Worm (Caenorhabditis elegans): ENCODE results near the gene Y105C5B.18.

Y105C5B.18 gene

DNA sequence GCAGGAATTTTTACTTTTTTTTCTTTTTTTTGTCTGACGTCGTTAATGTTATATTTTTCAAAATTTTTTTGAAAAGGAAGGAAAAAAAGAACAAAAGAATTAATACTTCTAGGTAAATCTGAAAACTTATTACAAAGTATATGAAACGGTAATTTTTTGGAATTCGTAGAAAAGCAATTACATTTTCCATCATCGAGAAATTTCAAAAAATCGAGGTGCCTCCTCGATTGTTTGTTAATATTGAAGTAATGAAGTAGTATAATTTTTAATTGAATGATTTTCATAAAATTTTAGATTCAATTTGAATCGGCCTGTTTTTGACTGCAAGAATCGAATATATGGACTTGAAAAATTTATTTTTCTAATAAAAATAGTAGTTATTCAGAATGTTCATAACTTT lies 27.0 kb downstream of the Y105C5B.18 start:
- no peak for TF ChIP-seq F13H6.1 (tag; optimal IDR thresholded peaks at IDR 0.05)
- TF ChIP-seq peb-1 (tag; optimal IDR thresholded peaks at IDR 0.05) = no peak
- no peak for TF ChIP-seq crh-2 (tag; optimal IDR thresholded peaks at IDR 0.05)
- no peak for TF ChIP-seq nhr-237 (tag; optimal IDR thresholded peaks at IDR 0.05)
- no peak for TF ChIP-seq nhr-77 (tag; optimal IDR thresholded peaks at IDR 0.05)
- no peak for TF ChIP-seq Y55F3AM.14 (GFP tag; optimal IDR thresholded peaks at IDR 0.05)
- TF ChIP-seq lin-11 (tag; optimal IDR thresholded peaks at IDR 0.05) = no peak
- no peak for TF ChIP-seq elt-3 (tag; optimal IDR thresholded peaks at IDR 0.05)

DNA sequence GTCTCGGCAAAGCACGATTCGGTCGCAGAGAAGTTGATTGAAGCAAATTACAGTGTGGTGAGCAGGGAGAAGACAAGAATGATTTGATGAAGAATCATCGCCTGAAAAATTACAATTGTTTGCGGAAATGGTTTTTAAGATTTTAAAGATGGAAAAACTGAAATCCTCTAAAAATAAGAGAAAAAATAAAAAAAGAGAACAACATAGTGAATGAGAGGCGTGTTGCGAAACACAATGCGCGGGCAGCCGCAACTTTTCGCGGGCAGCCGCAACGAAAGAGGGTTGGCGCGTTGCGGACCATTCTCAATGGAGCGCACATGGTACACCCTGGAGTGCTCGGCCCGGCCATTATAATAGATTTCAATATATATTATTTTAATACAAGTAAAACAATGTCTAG lies 30.1 kb downstream of the Y105C5B.18 start, which contains the start of gene Y105C5B.20:
TSS of gene Y105C5B.20 (minus strand) at position 101 of the 400 bp plus-strand sequence.
- no peak for TF ChIP-seq fos-1 (tag; optimal IDR thresholded peaks at IDR 0.05)
- no peak for TF ChIP-seq nhr-21 (tag; optimal IDR thresholded peaks at IDR 0.05)
- no peak for TF ChIP-seq lin-11 (tag; optimal IDR thresholded peaks at IDR 0.05)
- no peak for TF ChIP-seq ztf-1 (GFP tag; conservative IDR thresholded peaks at IDR 0.05)
- TF ChIP-seq lin-13 (GFP tag; optimal IDR thresholded peaks at IDR 0.05) = no peak
- TF ChIP-seq blmp-1 (tag; optimal IDR thresholded peaks at IDR 0.05; ENCODE audit: insufficient read depth) = no peak
- no peak for TF ChIP-seq R02D3.7 (tag; optimal IDR thresholded peaks at IDR 0.05)
- no peak for TF ChIP-seq nhr-12 (tag; optimal IDR thresholded peaks at IDR 0.05)
- TF ChIP-seq dmd-4 (tag; optimal IDR thresholded peaks at IDR 0.05) = no peak
- no peak for TF ChIP-seq sma-9 (GFP tag; optimal IDR thresholded peaks at IDR 0.05)
- no peak for TF ChIP-seq sma-9 (tag; optimal IDR thresholded peaks at IDR 0.05)
- no peak for TF ChIP-seq elt-1 (tag; optimal IDR thresholded peaks at IDR 0.05)

DNA sequence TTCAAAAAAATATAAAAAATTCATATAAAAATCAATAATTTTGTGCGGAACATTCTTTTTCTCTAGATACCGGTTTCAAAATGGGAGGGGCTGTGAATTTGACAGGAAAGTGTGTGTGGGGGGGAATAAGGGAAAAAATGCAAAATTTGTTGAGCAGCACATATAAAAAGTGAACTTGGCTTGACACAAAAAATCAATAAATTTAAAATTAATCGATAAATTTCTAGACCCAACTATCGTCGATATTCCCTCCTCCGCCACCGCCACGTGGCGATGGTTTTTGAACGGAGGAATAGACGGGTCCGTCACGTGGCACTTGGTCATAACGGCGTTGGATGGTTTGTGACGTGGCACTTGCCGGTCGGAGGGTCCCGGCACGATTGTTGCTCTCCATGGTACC lies 33.5 kb downstream of the Y105C5B.18 start:
- no peak for TF ChIP-seq ceh-82 (tag; optimal IDR thresholded peaks at IDR 0.05)
- no peak for TF ChIP-seq lsy-2 (tag; optimal IDR thresholded peaks at IDR 0.05)
- no peak for TF ChIP-seq gmeb-1 (tag; optimal IDR thresholded peaks at IDR 0.05)
- TF ChIP-seq C34F6.9 (tag; optimal IDR thresholded peaks at IDR 0.05) = no peak
- no peak for TF ChIP-seq sma-9 (GFP tag; optimal IDR thresholded peaks at IDR 0.05)
- no peak for TF ChIP-seq sma-9 (tag; optimal IDR thresholded peaks at IDR 0.05)
- TF ChIP-seq Y55F3AM.14 (GFP tag; optimal IDR thresholded peaks at IDR 0.05) = no peak
- no peak for TF ChIP-seq nhr-25 (tag; optimal IDR thresholded peaks at IDR 0.05)
- TF ChIP-seq aly-2 (tag; optimal IDR thresholded peaks at IDR 0.05) = no peak
- TF ChIP-seq nhr-10 (tag; optimal IDR thresholded peaks at IDR 0.05) = no peak
- TF ChIP-seq dmd-4 (tag; optimal IDR thresholded peaks at IDR 0.05) = no peak
- TF ChIP-seq fos-1 (tag; optimal IDR thresholded peaks at IDR 0.05) = no peak
- TF ChIP-seq sma-3 (GFP tag; optimal IDR thresholded peaks at IDR 0.05) = no peak
- no peak for TF ChIP-seq ama-1 (optimal IDR thresholded peaks at IDR 0.05)
- no peak for TF ChIP-seq peb-1 (tag; optimal IDR thresholded peaks at IDR 0.05)
- TF ChIP-seq mdl-1 (tag; optimal IDR thresholded peaks at IDR 0.05) = no peak

DNA sequence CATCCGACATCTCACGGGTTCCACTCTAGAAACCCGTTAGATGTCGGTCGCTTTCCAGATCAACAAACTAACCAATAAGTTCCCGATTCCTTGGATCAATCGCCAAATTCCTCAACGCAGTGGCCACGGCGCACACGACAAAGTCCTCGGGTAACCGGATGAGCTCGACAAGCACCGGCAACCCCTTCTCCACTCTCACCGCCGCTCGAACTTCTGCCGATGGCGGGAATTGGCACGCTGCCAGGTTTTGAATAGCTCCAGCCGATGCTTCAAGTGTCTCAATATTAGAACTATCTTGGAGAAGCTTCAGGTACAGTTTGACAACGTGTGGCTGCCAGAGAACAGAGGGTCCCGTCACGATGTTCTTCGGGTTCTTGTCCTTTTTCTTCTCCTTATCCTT lies 35.3 kb downstream of the Y105C5B.18 start:
- TF ChIP-seq peb-1 (tag; optimal IDR thresholded peaks at IDR 0.05) = no peak
- TF ChIP-seq ceh-82 (tag; optimal IDR thresholded peaks at IDR 0.05) = no peak
- TF ChIP-seq nhr-129 (tag; optimal IDR thresholded peaks at IDR 0.05) = no peak
- no peak for TF ChIP-seq C34F6.9 (tag; optimal IDR thresholded peaks at IDR 0.05)
- no peak for TF ChIP-seq nhr-237 (tag; optimal IDR thresholded peaks at IDR 0.05)
- no peak for TF ChIP-seq F13H6.1 (tag; optimal IDR thresholded peaks at IDR 0.05)
- no peak for TF ChIP-seq nhr-11 (tag; optimal IDR thresholded peaks at IDR 0.05)
- TF ChIP-seq ztf-11 (tag; optimal IDR thresholded peaks at IDR 0.05) = no peak
- TF ChIP-seq sma-3 (GFP tag; optimal IDR thresholded peaks at IDR 0.05) = no peak
- TF ChIP-seq nhr-10 (tag; optimal IDR thresholded peaks at IDR 0.05) = no peak
- TF ChIP-seq lsy-2 (tag; optimal IDR thresholded peaks at IDR 0.05) = no peak
- no peak for TF ChIP-seq zag-1 (tag; optimal IDR thresholded peaks at IDR 0.05)
- no peak for TF ChIP-seq elt-1 (tag; optimal IDR thresholded peaks at IDR 0.05)
- no peak for TF ChIP-seq nhr-21 (tag; optimal IDR thresholded peaks at IDR 0.05)
- no peak for TF ChIP-seq nhr-6 (tag; optimal IDR thresholded peaks at IDR 0.05)
- no peak for TF ChIP-seq Y55F3AM.14 (GFP tag; optimal IDR thresholded peaks at IDR 0.05)
- TF ChIP-seq blmp-1 (tag; optimal IDR thresholded peaks at IDR 0.05; ENCODE audit: insufficient read depth) = no peak
- no peak for TF ChIP-seq unc-39 (tag; optimal IDR thresholded peaks at IDR 0.05)
- TF ChIP-seq elt-3 (tag; optimal IDR thresholded peaks at IDR 0.05) = no peak
- no peak for TF ChIP-seq aly-2 (tag; optimal IDR thresholded peaks at IDR 0.05)

DNA sequence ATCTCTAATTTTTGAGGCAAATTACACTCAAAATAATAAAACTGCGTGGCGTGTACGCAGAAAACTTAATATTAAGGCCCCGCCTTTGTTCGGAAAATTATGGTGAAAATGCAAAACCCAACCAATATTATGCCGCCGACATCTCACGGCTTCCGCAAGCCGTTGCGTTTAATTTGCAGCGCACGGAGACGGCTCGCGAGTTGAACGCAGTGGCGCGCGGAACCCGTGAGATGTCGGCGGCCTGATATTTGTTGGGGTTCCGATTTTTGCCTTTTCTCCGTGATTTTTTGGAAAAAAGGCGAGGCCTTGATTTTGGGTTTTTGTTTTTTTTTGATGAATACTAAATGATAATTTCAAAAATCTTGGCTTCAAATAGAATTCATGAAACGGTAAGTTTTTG lies 36.7 kb downstream of the Y105C5B.18 start:
- TF ChIP-seq sma-3 (GFP tag; optimal IDR thresholded peaks at IDR 0.05) (no peak), nhr-23 (tag; optimal IDR thresholded peaks at IDR 0.05) (no peak), alr-1 (tag; optimal IDR thresholded peaks at IDR 0.05) (no peak), snpc-4 (tag; optimal IDR thresholded peaks at IDR 0.05) (no peak), ztf-1 (GFP tag; conservative IDR thresholded peaks at IDR 0.05) (no peak), C34F6.9 (tag; optimal IDR thresholded peaks at IDR 0.05) (no peak), nhr-129 (tag; optimal IDR thresholded peaks at IDR 0.05) (no peak), ZK546.5 (tag; optimal IDR thresholded peaks at IDR 0.05) (no peak), zag-1 (tag; optimal IDR thresholded peaks at IDR 0.05) (no peak), ceh-16 (tag; optimal IDR thresholded peaks at IDR 0.05) (no peak), ama-1 (optimal IDR thresholded peaks at IDR 0.05) (no peak), mbf-1 (tag; optimal IDR thresholded peaks at IDR 0.05) (no peak), fos-1 (tag; optimal IDR thresholded peaks at IDR 0.05) (no peak), nhr-10 (tag; optimal IDR thresholded peaks at IDR 0.05) (no peak)
